Worm (Caenorhabditis elegans): ENCODE results near the gene Y32B12B.8.
"Not testable (repeated sequence)": the region's sequence is repeated elsewhere in the genome, so short reads cannot be mapped to it uniquely, and the experiment has no call there.

Y32B12B.8 gene

DNA sequence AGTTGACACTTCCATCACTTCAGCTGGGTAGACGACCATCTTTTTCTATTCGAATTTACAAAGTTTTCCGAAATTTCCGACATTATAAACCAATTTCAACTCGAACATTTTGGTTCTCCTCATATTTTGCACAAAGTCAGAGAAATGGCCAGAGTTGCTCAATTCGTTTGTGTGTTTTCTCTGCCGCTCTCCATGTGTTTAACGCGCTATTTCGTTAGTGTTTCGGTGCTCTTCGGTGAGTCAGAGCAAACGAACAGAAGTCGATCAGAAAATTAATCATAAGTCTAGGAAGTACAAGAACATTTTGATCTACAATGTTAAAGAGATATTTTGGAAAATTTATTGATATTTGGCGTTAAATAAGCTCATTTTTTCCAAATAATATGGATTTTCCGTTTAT lies 26.6 kb upstream of the Y32B12B.8 start, which contains the start of gene srr-3:
Gene srr-3, minus strand, starts transcription at position 101 of the 400 bp plus-strand sequence.
- TF ChIP-seq hlh-30 (tag; optimal IDR thresholded peaks at IDR 0.05; ENCODE audit: insufficient read depth) (no peak), nhr-11 (tag; optimal IDR thresholded peaks at IDR 0.05) (no peak), F37D6.2 (tag; optimal IDR thresholded peaks at IDR 0.05) (no peak), ceh-20 (GFP tag; IDR thresholded peaks at IDR 0.05) (no peak), nhr-41 (GFP tag; IDR thresholded peaks at IDR 0.05) (no peak), unc-39 (tag; optimal IDR thresholded peaks at IDR 0.05) (no peak), tag-97 (GFP tag; IDR thresholded peaks at IDR 0.05) (no peak)

DNA sequence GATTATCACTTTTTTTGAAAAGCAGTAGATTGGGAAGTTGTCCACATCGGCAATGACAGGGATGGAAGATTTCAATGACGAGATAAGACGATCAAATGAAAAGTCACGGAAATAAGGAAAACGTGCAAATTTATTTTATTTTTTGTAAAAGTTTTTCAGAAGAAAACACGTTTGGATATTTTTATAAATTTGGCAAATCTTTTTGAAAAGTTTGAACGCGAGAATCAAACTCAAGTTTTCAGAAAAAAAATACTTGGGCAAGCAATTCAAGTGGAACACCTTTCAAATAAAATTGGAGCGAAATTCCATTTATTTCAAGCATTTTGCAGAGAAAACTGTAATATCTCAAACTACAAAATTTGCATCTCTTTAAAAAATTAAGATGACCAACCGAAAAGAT lies 20.1 kb upstream of the Y32B12B.8 start, which contains the start of gene F36D3.5:
Gene F36D3.5, minus strand, starts transcription at position 101 of the 400 bp plus-strand sequence.
- not testable (repeated sequence) for TF ChIP-seq lir-3 (tag; optimal IDR thresholded peaks at IDR 0.05); F10B5.3 (tag; optimal IDR thresholded peaks at IDR 0.05); daf-19 (GFP tag; conservative IDR thresholded peaks at IDR 0.05)

DNA sequence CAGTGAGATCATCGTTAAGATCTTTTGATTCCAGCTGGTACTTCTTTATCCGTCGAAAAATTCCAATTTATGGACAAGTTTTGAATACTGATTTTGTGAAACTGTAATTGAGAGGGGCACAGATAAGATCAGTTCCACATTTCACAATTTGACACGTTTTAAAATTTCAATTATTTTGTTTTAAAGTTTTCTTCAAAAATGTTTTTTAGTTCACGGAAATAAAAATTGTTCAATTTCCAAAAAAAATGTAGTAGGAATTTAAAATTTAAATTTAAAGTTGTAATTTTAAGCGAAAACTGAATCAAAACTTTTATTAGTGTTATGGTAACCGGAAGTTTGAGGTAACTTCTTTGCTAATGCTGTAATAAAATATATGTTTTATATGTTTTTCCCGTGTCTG lies 17.7 kb upstream of the Y32B12B.8 start, which contains the start of gene F36D3.4:
Gene F36D3.4, minus strand, starts transcription at position 101 of the 400 bp plus-strand sequence.
- TF ChIP-seq nhr-11 (tag; optimal IDR thresholded peaks at IDR 0.05) = no peak
- no peak for TF ChIP-seq duxl-1 (tag; optimal IDR thresholded peaks at IDR 0.05; ENCODE audit: poor library complexity)
- TF ChIP-seq fos-1 (tag; optimal IDR thresholded peaks at IDR 0.05) = no peak
- no peak for TF ChIP-seq dmd-6 (GFP tag; IDR thresholded peaks at IDR 0.05)
- TF ChIP-seq set-16 (GFP tag; IDR thresholded peaks at IDR 0.05) = no peak
- no peak for TF ChIP-seq T26A8.4 (GFP tag; IDR thresholded peaks at IDR 0.05)
- TF ChIP-seq ctbp-1 (GFP tag; IDR thresholded peaks at IDR 0.05) = no peak
- no peak for TF ChIP-seq ceh-82 (tag; optimal IDR thresholded peaks at IDR 0.05)
- no peak for TF ChIP-seq nhr-6 (tag; optimal IDR thresholded peaks at IDR 0.05)
- TF ChIP-seq mxl-3 (GFP tag; optimal IDR thresholded peaks at IDR 0.05) = no peak
- TF ChIP-seq Y48G9A.11 (GFP tag; IDR thresholded peaks at IDR 0.05) = no peak
- TF ChIP-seq zfp-3 (GFP tag; conservative IDR thresholded peaks at IDR 0.05) = no peak
- TF ChIP-seq nhr-28 (tag; optimal IDR thresholded peaks at IDR 0.05) = no peak
- no peak for TF ChIP-seq snpc-4 (tag; optimal IDR thresholded peaks at IDR 0.05)

- TF ChIP-seq hlh-11 (tag; optimal IDR thresholded peaks at IDR 0.05) (no peak), mdl-1 (tag; optimal IDR thresholded peaks at IDR 0.05) (no peak), vab-7 (GFP tag; IDR thresholded peaks at IDR 0.05) (no peak), pha-4 (GFP tag; IDR thresholded peaks at IDR 0.05) (no peak), pha-4 (tag; optimal IDR thresholded peaks at IDR 0.05) (no peak), ceh-20 (GFP tag; IDR thresholded peaks at IDR 0.05) (no peak), nhr-28 (tag; optimal IDR thresholded peaks at IDR 0.05) (no peak), ZK546.5 (tag; optimal IDR thresholded peaks at IDR 0.05) (no peak), lin-1 (GFP tag; IDR thresholded peaks at IDR 0.05) (no peak), daf-19 (GFP tag; conservative IDR thresholded peaks at IDR 0.05) (no peak), R02D3.7 (tag; optimal IDR thresholded peaks at IDR 0.05) (no peak), tag-97 (GFP tag; IDR thresholded peaks at IDR 0.05) (no peak), cey-2 (tag; optimal IDR thresholded peaks at IDR 0.05; ENCODE audit: borderline replicate concordance, insufficient read depth) (no peak), F49E8.2 (tag; optimal IDR thresholded peaks at IDR 0.05; ENCODE audit: borderline replicate concordance) (no peak), nhr-25 (tag; optimal IDR thresholded peaks at IDR 0.05; ENCODE audit: borderline replicate concordance, insufficient read depth) (no peak)
Observed at ce11 chrV:16522242-16522641, 13.0 kb upstream of the Y32B12B.8 start, which contains the start of gene srw-34. srw-34 (minus strand) TSS chrV:16522342.

ce11 chrV:16526858-16527257 lies 8.4 kb upstream of the Y32B12B.8 start, which contains the start of gene F36D3.8:
F36D3.8 (plus strand) TSS chrV:16527158.
- 0 out of 2 replicates have a peak, but pooled peaks have one; percentile 8 for TF ChIP-seq ZK337.2 (GFP tag; IDR thresholded peaks at IDR 0.05)
- TF ChIP-seq fos-1 (tag; optimal IDR thresholded peaks at IDR 0.05) = no peak

Data from whole organism, L4 larva.